ENCODE assay signal across 1 fruit fly cellular context in genomic region chr3L:18192858-18193478, dm6.
TF ChIP-seq lines count a peak whose summit lies in the region.

No protein-coding gene starts in this region.

TF ChIP-seq in whole organism, embryonic, 481 proteins besides CTCF, POLR2A, EP300 and RAD21 (continued from another document and continues in another):
- TF ChIP-seq CG7271 (tag; optimal IDR thresholded peaks at IDR 0.05; lab: Kevin White, UChicago) (peak; percentile 59), ERR (GFP tag; optimal IDR thresholded peaks at IDR 0.05; lab: Kevin White, UChicago) (no peak), pita (GFP tag; optimal IDR thresholded peaks at IDR 0.05; lab: Kevin White, UChicago) (no peak), CG12236 (GFP tag; optimal IDR thresholded peaks at IDR 0.05; lab: Kevin White, UChicago) (no peak), ATbp (GFP tag; optimal IDR thresholded peaks at IDR 0.05; lab: Kevin White, UChicago) (peak; percentile 64), pum (GFP tag; optimal IDR thresholded peaks at IDR 0.05; lab: Kevin White, UChicago) (no peak), CG17568 (GFP tag; optimal IDR thresholded peaks at IDR 0.05; lab: Kevin White, UChicago) (peak; percentile 23), knrl (GFP tag; IDR thresholded peaks at IDR 0.05; lab: Robert Waterston, UW; ENCODE audit: partially characterized antibody) (no peak), abd-A (tag; optimal IDR thresholded peaks at IDR 0.05; lab: Kevin White, UChicago) (no peak), hb (GFP tag; IDR thresholded peaks at IDR 0.05; lab: Robert Waterston, UW; ENCODE audit: partially characterized antibody) (no peak), fd3F (GFP tag; optimal IDR thresholded peaks at IDR 0.05; lab: Kevin White, UChicago) (peak; percentile 60), h (optimal IDR thresholded peaks at IDR 0.05; lab: Kevin White, UChicago) (no peak), pzg (GFP tag; optimal IDR thresholded peaks at IDR 0.05; lab: Kevin White, UChicago) (no peak), sens-2 (GFP tag; IDR thresholded peaks at IDR 0.05; lab: Robert Waterston, UW) (no peak; the same call in 1 of the 2 replicates), CG1792 (GFP tag; optimal IDR thresholded peaks at IDR 0.05; lab: Kevin White, UChicago) (no peak), CG11560 (tag; IDR thresholded peaks at IDR 0.05; lab: Robert Waterston, UW) (no peak), D19A (tag; optimal IDR thresholded peaks at IDR 0.05; lab: Kevin White, UChicago) (peak; percentile 87), CG7372 (GFP tag; IDR thresholded peaks at IDR 0.05; lab: Robert Waterston, UW) (no peak; the same call in 1 of the 2 replicates), Six4 (GFP tag; optimal IDR thresholded peaks at IDR 0.05; lab: Kevin White, UChicago) (peak; percentile 69), inv (GFP tag; IDR thresholded peaks at IDR 0.05; lab: Robert Waterston, UW; ENCODE audit: partially characterized antibody) (no peak), Dek (tag; optimal IDR thresholded peaks at IDR 0.05; lab: Kevin White, UChicago) (peak; percentile 53), CG42726 (GFP tag; IDR thresholded peaks at IDR 0.05; lab: Robert Waterston, UW; ENCODE audit: partially characterized antibody) (no peak), Awh (GFP tag; IDR thresholded peaks at IDR 0.05; lab: Robert Waterston, UW) (0 out of 2 replicates have a peak, but pooled peaks have one; percentile 53), CG17912 (GFP tag; optimal IDR thresholded peaks at IDR 0.05; lab: Kevin White, UChicago) (no peak), sima (GFP tag; optimal IDR thresholded peaks at IDR 0.05; lab: Kevin White, UChicago) (no peak), Dbx (GFP tag; IDR thresholded peaks at IDR 0.05; lab: Robert Waterston, UW) (peak; percentile 60; the same call in 1 of the 3 replicates), HmgZ (tag; optimal IDR thresholded peaks at IDR 0.05; lab: Kevin White, UChicago) (no peak), sc (optimal IDR thresholded peaks at IDR 0.05; lab: Kevin White, UChicago) (no peak), sc (GFP tag; optimal IDR thresholded peaks at IDR 0.05; lab: Kevin White, UChicago) (peak; percentile 73), Mes4 (GFP tag; optimal IDR thresholded peaks at IDR 0.05; lab: Kevin White, UChicago) (no peak), CG14860 (GFP tag; IDR thresholded peaks at IDR 0.05; lab: Robert Waterston, UW; ENCODE audit: partially characterized antibody) (no peak), CG30403 (GFP tag; optimal IDR thresholded peaks at IDR 0.05; lab: Kevin White, UChicago) (peak; percentile 67), CG7556 (GFP tag; optimal IDR thresholded peaks at IDR 0.05; lab: Kevin White, UChicago) (peak; percentile 87), Dip2 (GFP tag; IDR thresholded peaks at IDR 0.05; lab: Robert Waterston, UW) (no peak), ara (GFP tag; IDR thresholded peaks at IDR 0.05; lab: Robert Waterston, UW) (peak; percentile 50), caup (GFP tag; optimal IDR thresholded peaks at IDR 0.05; lab: Kevin White, UChicago; ENCODE audit: severe bottlenecking) (peak; percentile 62), sens (GFP tag; lab: Kevin White, UChicago) (peak; percentile 82), maf-S (GFP tag; optimal IDR thresholded peaks at IDR 0.05; lab: Kevin White, UChicago) (no peak), Jarid2 (GFP tag; optimal IDR thresholded peaks at IDR 0.05; lab: Kevin White, UChicago) (peak; percentile 62), Taf1 (GFP tag; IDR thresholded peaks at IDR 0.05; lab: Robert Waterston, UW) (no peak), da (GFP tag; optimal IDR thresholded peaks at IDR 0.05; lab: Kevin White, UChicago) (no peak), wor (GFP tag; IDR thresholded peaks at IDR 0.05; lab: Robert Waterston, UW) (0 out of 2 replicates have a peak, but pooled peaks have one; percentile 42), CG17802 (tag; optimal IDR thresholded peaks at IDR 0.05; lab: Kevin White, UChicago) (peak; percentile 29), fd102C (GFP tag; optimal IDR thresholded peaks at IDR 0.05; lab: Kevin White, UChicago) (peak; percentile 45), Fer2 (tag; optimal IDR thresholded peaks at IDR 0.05; lab: Kevin White, UChicago) (peak; percentile 23), tgo (GFP tag; IDR thresholded peaks at IDR 0.05; lab: Robert Waterston, UW) (peak; percentile 76), ranshi (GFP tag; IDR thresholded peaks at IDR 0.05; lab: Robert Waterston, UW) (peak; percentile 44; the same call in 1 of the 2 replicates), CG16779 (GFP tag; IDR thresholded peaks at IDR 0.05; lab: Robert Waterston, UW) (no peak), CG4360 (GFP tag; IDR thresholded peaks at IDR 0.05; lab: Robert Waterston, UW) (peak; percentile 14; the same call in 1 of the 2 replicates), trh (GFP tag; optimal IDR thresholded peaks at IDR 0.05; lab: Kevin White, UChicago) (no peak), CG9609 (GFP tag; optimal IDR thresholded peaks at IDR 0.05; lab: Kevin White, UChicago) (no peak), CG17829 (tag; optimal IDR thresholded peaks at IDR 0.05; lab: Kevin White, UChicago) (peak; percentile 94), chn (GFP tag; optimal IDR thresholded peaks at IDR 0.05; lab: Kevin White, UChicago) (no peak), CG2712 (tag; optimal IDR thresholded peaks at IDR 0.05; lab: Kevin White, UChicago) (peak; percentile 97), CG11085 (GFP tag; IDR thresholded peaks at IDR 0.05; lab: Robert Waterston, UW) (no peak), CG2678 (tag; optimal IDR thresholded peaks at IDR 0.05; lab: Kevin White, UChicago) (peak; percentile 89), Sry-δ (GFP tag; optimal IDR thresholded peaks at IDR 0.05; lab: Kevin White, UChicago) (no peak), CG32772 (GFP tag; IDR thresholded peaks at IDR 0.05; lab: Robert Waterston, UW) (peak; percentile 56; the same call in 1 of the 2 replicates), CG10431 (GFP tag; optimal IDR thresholded peaks at IDR 0.05; lab: Kevin White, UChicago) (no peak), nerfin-2 (GFP tag; IDR thresholded peaks at IDR 0.05; lab: Robert Waterston, UW; ENCODE audit: partially characterized antibody) (no peak), CG31441 (GFP tag; IDR thresholded peaks at IDR 0.05; lab: Robert Waterston, UW) (peak; percentile 94), MTF-1 (GFP tag; optimal IDR thresholded peaks at IDR 0.05; lab: Kevin White, UChicago; ENCODE audit: borderline replicate concordance) (no peak), zen (tag; optimal IDR thresholded peaks at IDR 0.05; lab: Kevin White, UChicago) (peak; percentile 86), tio (GFP tag; optimal IDR thresholded peaks at IDR 0.05; lab: Kevin White, UChicago) (peak; percentile 74), CG9932 (GFP tag; IDR thresholded peaks at IDR 0.05; lab: Robert Waterston, UW) (peak; percentile 62), CG32532 (GFP tag; IDR thresholded peaks at IDR 0.05; lab: Robert Waterston, UW) (peak; percentile 60; the same call in 1 of the 2 replicates), Dad (GFP tag; optimal IDR thresholded peaks at IDR 0.05; lab: Kevin White, UChicago) (no peak), CG17612 (GFP tag; IDR thresholded peaks at IDR 0.05; lab: Robert Waterston, UW) (no peak), shn (GFP tag; optimal IDR thresholded peaks at IDR 0.05; lab: Kevin White, UChicago) (no peak), ab (GFP tag; optimal IDR thresholded peaks at IDR 0.05; lab: Kevin White, UChicago) (no peak), exex (tag; optimal IDR thresholded peaks at IDR 0.05; lab: Kevin White, UChicago) (no peak), tup (GFP tag; optimal IDR thresholded peaks at IDR 0.05; lab: Kevin White, UChicago) (no peak), Nf-YA (GFP tag; IDR thresholded peaks at IDR 0.05; lab: Robert Waterston, UW) (no peak), BtbVII (GFP tag; optimal IDR thresholded peaks at IDR 0.05; lab: Kevin White, UChicago) (peak; percentile 72), CG5245 (GFP tag; optimal IDR thresholded peaks at IDR 0.05; lab: Kevin White, UChicago) (peak; percentile 13), Dip3 (GFP tag; optimal IDR thresholded peaks at IDR 0.05; lab: Kevin White, UChicago) (no peak), Atf3 (GFP tag; optimal IDR thresholded peaks at IDR 0.05; lab: Kevin White, UChicago) (no peak), gro (GFP tag; optimal IDR thresholded peaks at IDR 0.05; lab: Kevin White, UChicago) (no peak), stc (GFP tag; IDR thresholded peaks at IDR 0.05; lab: Robert Waterston, UW) (peak; percentile 59), CG10321 (GFP tag; IDR thresholded peaks at IDR 0.05; lab: Robert Waterston, UW) (no peak), CG13624 (GFP tag; optimal IDR thresholded peaks at IDR 0.05; lab: Kevin White, UChicago) (no peak), ttk (GFP tag; IDR thresholded peaks at IDR 0.05; lab: Robert Waterston, UW) (peak; percentile 69), pfk (GFP tag; optimal IDR thresholded peaks at IDR 0.05; lab: Kevin White, UChicago) (no peak), NC2α (GFP tag; optimal IDR thresholded peaks at IDR 0.05; lab: Kevin White, UChicago) (no peak), CG11456 (GFP tag; IDR thresholded peaks at IDR 0.05; lab: Robert Waterston, UW) (no peak), Gug (GFP tag; IDR thresholded peaks at IDR 0.05; lab: Robert Waterston, UW) (no peak), jumu (GFP tag; optimal IDR thresholded peaks at IDR 0.05; lab: Kevin White, UChicago) (no peak), dimm (GFP tag; IDR thresholded peaks at IDR 0.05; lab: Robert Waterston, UW) (peak; percentile 19; the same call in 1 of the 2 replicates), Side (GFP tag; optimal IDR thresholded peaks at IDR 0.05; lab: Kevin White, UChicago) (no peak), z (GFP tag; IDR thresholded peaks at IDR 0.05; lab: Robert Waterston, UW) (no peak), br (optimal IDR thresholded peaks at IDR 0.05; lab: Kevin White, UChicago) (no peak), CG12769 (tag; optimal IDR thresholded peaks at IDR 0.05; lab: Kevin White, UChicago) (no peak), Sox100B (GFP tag; optimal IDR thresholded peaks at IDR 0.05; lab: Kevin White, UChicago) (peak; percentile 82), sim (GFP tag; IDR thresholded peaks at IDR 0.05; lab: Robert Waterston, UW) (peak; percentile 44; the same call in 1 of the 2 replicates), Rx (GFP tag; IDR thresholded peaks at IDR 0.05; lab: Robert Waterston, UW) (no peak), CG4617 (GFP tag; optimal IDR thresholded peaks at IDR 0.05; lab: Kevin White, UChicago; ENCODE audit: borderline replicate concordance) (peak; percentile 19), CG14710 (tag; optimal IDR thresholded peaks at IDR 0.05; lab: Kevin White, UChicago) (peak; percentile 94), tap (tag; optimal IDR thresholded peaks at IDR 0.05; lab: Kevin White, UChicago) (peak; percentile 68), CG31365 (tag; optimal IDR thresholded peaks at IDR 0.05; lab: Kevin White, UChicago) (no peak), CG12219 (GFP tag; optimal IDR thresholded peaks at IDR 0.05; lab: Kevin White, UChicago) (peak; percentile 36), Bgb (GFP tag; IDR thresholded peaks at IDR 0.05; lab: Robert Waterston, UW; ENCODE audit: partially characterized antibody) (no peak), Mrtf (GFP tag; IDR thresholded peaks at IDR 0.05; lab: Robert Waterston, UW) (peak; percentile 47; the same call in 1 of the 3 replicates), CG18262 (tag; optimal IDR thresholded peaks at IDR 0.05; lab: Kevin White, UChicago) (peak; percentile 94), CG10366 (GFP tag; IDR thresholded peaks at IDR 0.05; lab: Robert Waterston, UW) (peak; percentile 37; the same call in 1 of the 2 replicates), CG5953 (GFP tag; IDR thresholded peaks at IDR 0.05; lab: Robert Waterston, UW) (no peak), wdn (GFP tag; IDR thresholded peaks at IDR 0.05; lab: Robert Waterston, UW) (0 out of 2 replicates have a peak, but pooled peaks have one; percentile 33), CG10979 (tag; optimal IDR thresholded peaks at IDR 0.05; lab: Kevin White, UChicago) (peak; percentile 95), Antp (GFP tag; optimal IDR thresholded peaks at IDR 0.05; lab: Kevin White, UChicago) (no peak), toy (GFP tag; IDR thresholded peaks at IDR 0.05; lab: Robert Waterston, UW) (no peak), Atf6 (GFP tag; IDR thresholded peaks at IDR 0.05; lab: Robert Waterston, UW) (no peak), CG8359 (GFP tag; optimal IDR thresholded peaks at IDR 0.05; lab: Kevin White, UChicago; ENCODE audit: borderline replicate concordance) (peak; percentile 60), Spps (tag; optimal IDR thresholded peaks at IDR 0.05; lab: Kevin White, UChicago) (peak; percentile 89), CG1832 (GFP tag; optimal IDR thresholded peaks at IDR 0.05; lab: Kevin White, UChicago) (peak; percentile 3), CG2875 (GFP tag; optimal IDR thresholded peaks at IDR 0.05; lab: Kevin White, UChicago) (peak; percentile 76), CG12942 (GFP tag; optimal IDR thresholded peaks at IDR 0.05; lab: Kevin White, UChicago) (peak; percentile 43), ro (GFP tag; IDR thresholded peaks at IDR 0.05; lab: Robert Waterston, UW) (no peak), Max (GFP tag; optimal IDR thresholded peaks at IDR 0.05; lab: Kevin White, UChicago) (peak; percentile 36), NK7.1 (GFP tag; optimal IDR thresholded peaks at IDR 0.05; lab: Kevin White, UChicago) (no peak), Ssrp (tag; optimal IDR thresholded peaks at IDR 0.05; lab: Kevin White, UChicago) (peak; percentile 90), hth (optimal IDR thresholded peaks at IDR 0.05; lab: Kevin White, UChicago) (no peak), CG17385 (GFP tag; optimal IDR thresholded peaks at IDR 0.05; lab: Kevin White, UChicago) (peak; percentile 72), CG3065 (GFP tag; optimal IDR thresholded peaks at IDR 0.05; lab: Kevin White, UChicago) (peak; percentile 50), sug (tag; optimal IDR thresholded peaks at IDR 0.05; lab: Kevin White, UChicago) (peak; percentile 57), CG2202 (tag; optimal IDR thresholded peaks at IDR 0.05; lab: Kevin White, UChicago) (peak; percentile 81), CG7357 (GFP tag; IDR thresholded peaks at IDR 0.05; lab: Robert Waterston, UW) (peak; percentile 36; the same call in 2 of the 3 replicates), CG12071 (GFP tag; optimal IDR thresholded peaks at IDR 0.05; lab: Kevin White, UChicago) (no peak), lab (GFP tag; optimal IDR thresholded peaks at IDR 0.05; lab: Kevin White, UChicago) (peak; percentile 81), CG11696 (GFP tag; IDR thresholded peaks at IDR 0.05; lab: Robert Waterston, UW) (0 out of 2 replicates have a peak, but pooled peaks have one; percentile 31), CG18476 (GFP tag; optimal IDR thresholded peaks at IDR 0.05; lab: Kevin White, UChicago) (peak; percentile 47), eve (GFP tag; optimal IDR thresholded peaks at IDR 0.05; lab: Kevin White, UChicago) (no peak), mld (GFP tag; IDR thresholded peaks at IDR 0.05; lab: Robert Waterston, UW; ENCODE audit: partially characterized antibody) (no peak), E2f2 (GFP tag; IDR thresholded peaks at IDR 0.05; lab: Robert Waterston, UW) (peak; percentile 40; the same call in 1 of the 2 replicates)
